Fruit fly (Drosophila melanogaster): ENCODE results near the gene CG33648.
A peak's percentile ranks its signal among the peaks of the same experiment; 100 is the strongest.

Gene CG33648

dm6 chr2L:14515222-14516044 lies 8.7 kb upstream of the CG33648 start (continued):
- TF ChIP-seq prd (optimal IDR thresholded peaks at IDR 0.05) (no peak), prd (GFP tag; IDR thresholded peaks at IDR 0.05) (peak; percentile 69; the same call in 2 of the 3 replicates), Dad (GFP tag; optimal IDR thresholded peaks at IDR 0.05) (no peak), CG10959 (GFP tag; IDR thresholded peaks at IDR 0.05) (no peak), sisA (GFP tag; IDR thresholded peaks at IDR 0.05) (peak; percentile 63), Hsf (GFP tag; optimal IDR thresholded peaks at IDR 0.05) (no peak), Elba2 (GFP tag; optimal IDR thresholded peaks at IDR 0.05) (no peak)

DNA sequence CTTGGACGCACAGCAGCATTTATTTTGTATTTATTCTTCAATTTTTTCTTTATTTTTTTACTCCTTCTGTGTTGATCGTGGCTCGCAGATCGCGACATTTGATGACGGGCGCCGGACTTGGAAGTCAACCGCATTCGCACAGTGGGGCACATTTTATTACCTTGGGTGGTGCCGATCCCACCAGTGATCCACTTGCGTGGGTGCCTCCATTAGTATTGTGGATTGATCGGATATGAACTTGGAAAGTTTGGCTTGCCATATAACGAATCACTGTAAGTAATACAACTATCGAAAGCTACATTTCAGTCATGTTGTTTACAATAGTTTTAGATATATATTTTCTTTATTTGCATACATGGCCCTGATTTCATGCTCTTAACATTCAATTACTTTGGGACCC lies 7.8 kb upstream of the CG33648 start:
- TF ChIP-seq CG9727 (GFP tag; optimal IDR thresholded peaks at IDR 0.05) (no peak), sr (GFP tag; IDR thresholded peaks at IDR 0.05) (peak; percentile 67; the same call in 1 of the 3 replicates), dpn (GFP tag; optimal IDR thresholded peaks at IDR 0.05) (no peak), phol (tag; optimal IDR thresholded peaks at IDR 0.05) (no peak)

DNA sequence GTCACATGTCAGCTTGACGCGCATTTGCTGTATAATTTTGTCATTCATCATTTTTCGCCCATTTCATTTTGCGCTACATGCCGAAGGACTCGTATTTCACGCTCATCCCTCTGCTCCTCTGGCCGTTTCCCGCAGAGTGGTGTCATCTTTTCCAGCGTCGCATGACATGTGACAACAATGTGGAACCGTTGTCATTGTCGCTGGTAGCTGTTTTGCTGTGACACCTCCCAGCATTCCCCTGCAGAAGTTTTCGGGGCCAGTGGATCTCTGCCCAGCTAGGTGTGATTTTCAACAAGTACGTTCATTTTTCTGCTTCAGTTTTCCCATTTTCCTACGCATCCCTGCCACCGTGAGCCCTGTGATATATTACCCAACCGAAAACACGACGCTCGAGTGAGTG lies 6.8 kb upstream of the CG33648 start:
- 0 out of 3 replicates have a peak, but pooled peaks have one; percentile 7 for TF ChIP-seq CG11695 (GFP tag; IDR thresholded peaks at IDR 0.05)
- peak in 1 of 2 experiments; percentile 29 for TF ChIP-seq Pdp1 (GFP tag; optimal IDR thresholded peaks at IDR 0.05)
- TF ChIP-seq CG12391 (tag; optimal IDR thresholded peaks at IDR 0.05): no peak
- TF ChIP-seq croc (GFP tag; conservative IDR thresholded peaks at IDR 0.05): no peak
- no peak for TF ChIP-seq hb (GFP tag; IDR thresholded peaks at IDR 0.05; ENCODE audit: partially characterized antibody)
- no peak for TF ChIP-seq rib (GFP tag; IDR thresholded peaks at IDR 0.05)
- TF ChIP-seq CG10209 (GFP tag; optimal IDR thresholded peaks at IDR 0.05): peak; percentile 9
- no peak for TF ChIP-seq CG7928 (GFP tag; optimal IDR thresholded peaks at IDR 0.05)
- TF ChIP-seq jigr1 (GFP tag; IDR thresholded peaks at IDR 0.05): no peak
- TF ChIP-seq Nf-YB (GFP tag; optimal IDR thresholded peaks at IDR 0.05): no peak
- TF ChIP-seq Hr39 (optimal IDR thresholded peaks at IDR 0.05): no peak
- no peak for TF ChIP-seq CG33213 (GFP tag; optimal IDR thresholded peaks at IDR 0.05)
- TF ChIP-seq CG9932 (GFP tag; IDR thresholded peaks at IDR 0.05): 0 out of 2 replicates have a peak, but pooled peaks have one; percentile 10
- TF ChIP-seq org-1 (GFP tag; optimal IDR thresholded peaks at IDR 0.05): no peak
- no peak for TF ChIP-seq cas (GFP tag; IDR thresholded peaks at IDR 0.05)
- TF ChIP-seq CG1832 (GFP tag; optimal IDR thresholded peaks at IDR 0.05): no peak
- TF ChIP-seq ase (GFP tag; IDR thresholded peaks at IDR 0.05): no peak
- TF ChIP-seq pan (optimal IDR thresholded peaks at IDR 0.05): no peak
- TF ChIP-seq pan (GFP tag; optimal IDR thresholded peaks at IDR 0.05 in 1 of 2, IDR thresholded peaks at IDR 0.05 in 1 of 2): no peak
- TF ChIP-seq Bdp1 (GFP tag; optimal IDR thresholded peaks at IDR 0.05): no peak
- TF ChIP-seq CG6254 (GFP tag; optimal IDR thresholded peaks at IDR 0.05): no peak
- no peak for TF ChIP-seq CG18476 (GFP tag; optimal IDR thresholded peaks at IDR 0.05)
- peak; percentile 3 for TF ChIP-seq da (GFP tag; optimal IDR thresholded peaks at IDR 0.05)
- TF ChIP-seq Ravus (GFP tag; IDR thresholded peaks at IDR 0.05): no peak
- TF ChIP-seq CG10543 (GFP tag; optimal IDR thresholded peaks at IDR 0.05): no peak
- TF ChIP-seq CG10147 (GFP tag; optimal IDR thresholded peaks at IDR 0.05): no peak
- TF ChIP-seq zfh2 (GFP tag; optimal IDR thresholded peaks at IDR 0.05): no peak
- TF ChIP-seq CG8388 (GFP tag; optimal IDR thresholded peaks at IDR 0.05): no peak
- no peak for TF ChIP-seq zen (tag; optimal IDR thresholded peaks at IDR 0.05)
- TF ChIP-seq CG8281 (tag; optimal IDR thresholded peaks at IDR 0.05): no peak
- TF ChIP-seq CG12299 (tag; optimal IDR thresholded peaks at IDR 0.05): no peak
- TF ChIP-seq Kr (GFP tag; optimal IDR thresholded peaks at IDR 0.05): peak; percentile 66
- TF ChIP-seq D (optimal IDR thresholded peaks at IDR 0.05): peak; percentile 52
- no peak for TF ChIP-seq D (GFP tag; optimal IDR thresholded peaks at IDR 0.05)
- TF ChIP-seq CG6854 (GFP tag; optimal IDR thresholded peaks at IDR 0.05): no peak
- TF ChIP-seq CG4328 (GFP tag; optimal IDR thresholded peaks at IDR 0.05): no peak
- no peak for TF ChIP-seq CG1792 (GFP tag; optimal IDR thresholded peaks at IDR 0.05)

Measured in whole organism, embryonic.